Worm (Caenorhabditis elegans): ENCODE measurements around the gene bus-1.

DNA sequence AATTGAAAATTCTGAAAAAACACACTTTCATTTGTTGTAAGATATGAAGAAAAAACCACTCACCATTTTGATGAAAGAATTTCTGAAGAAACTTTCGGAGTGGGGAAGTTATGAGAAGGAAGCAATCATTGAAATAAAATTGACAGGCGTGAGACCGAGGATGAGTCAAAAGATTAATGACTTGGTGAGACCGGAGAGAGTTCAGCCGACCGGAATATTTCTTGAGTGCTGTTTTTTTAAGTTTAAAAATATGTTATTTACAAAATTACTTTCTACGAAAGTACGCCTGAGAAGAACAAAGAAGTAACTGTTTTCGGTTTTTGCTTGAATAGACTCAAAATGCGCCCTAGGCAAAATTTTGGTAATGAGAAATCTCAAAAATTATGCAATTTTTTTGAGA lies 31.6 kb upstream of the bus-1 start, which contains the start of gene C25E10.10:
- no peak for TF ChIP-seq him-1 (tag; optimal IDR thresholded peaks at IDR 0.05)
- no peak for TF ChIP-seq dao-5 (tag; optimal IDR thresholded peaks at IDR 0.05)

Data from whole organism, L4/young adult.